Worm (Caenorhabditis elegans): ENCODE measurements around the gene C25F9.9.
A peak's percentile ranks its signal among the peaks of the same experiment; 100 is the strongest.
"Not testable (repeated sequence)": the region's sequence is repeated elsewhere in the genome, so short reads cannot be mapped to it uniquely, and the experiment has no call there.

C25F9.9 gene

ce11 chrV:19455650-19456049 lies 39.2 kb downstream of the C25F9.9 start, which contains the start of the genes Y43F8B.13 and Y43F8B.14:
Y43F8B.13 (plus strand) TSS chrV:19455950.
Y43F8B.14 (minus strand) TSS chrV:19455971.
- TF ChIP-seq ctbp-1 (GFP tag; IDR thresholded peaks at IDR 0.05) (no peak), ama-1 (optimal IDR thresholded peaks at IDR 0.05) (no peak), daf-16 (GFP tag; optimal IDR thresholded peaks at IDR 0.05) (no peak), daf-16 (tag; optimal IDR thresholded peaks at IDR 0.05) (peak; percentile 35), pqm-1 (tag; optimal IDR thresholded peaks at IDR 0.05) (peak; percentile 56)

- TF ChIP-seq unc-62 (GFP tag; optimal IDR thresholded peaks at IDR 0.05 in 1 of 2) (peak in 1 of 2 experiments; percentile 7), unc-62 (tag; optimal IDR thresholded peaks at IDR 0.05) (no peak), daf-16 (GFP tag; optimal IDR thresholded peaks at IDR 0.05) (no peak), daf-16 (tag; optimal IDR thresholded peaks at IDR 0.05) (peak; percentile 17), D1046.2 (GFP tag; IDR thresholded peaks at IDR 0.05) (no peak)
These were observed 40.7 kb downstream of the C25F9.9 start, which contains the start of gene Y43F8B.24 for ce11 chrV:19457120-19457519. Y43F8B.24 (plus strand) TSS chrV:19457420.

- peak; percentile 26; the same call in 1 of the 2 replicates for TF ChIP-seq tra-1 (GFP tag; IDR thresholded peaks at IDR 0.05)
- TF ChIP-seq daf-16 (GFP tag; optimal IDR thresholded peaks at IDR 0.05): not testable (repeated sequence)
- TF ChIP-seq daf-16 (tag; optimal IDR thresholded peaks at IDR 0.05): peak; percentile 31
- TF ChIP-seq php-3 (GFP tag; IDR thresholded peaks at IDR 0.05): peak; percentile 98
These were observed 43.1 kb downstream of the C25F9.9 start for ce11 chrV:19459501-19459900.

ce11 chrV:19462020-19462419 lies 45.6 kb downstream of the C25F9.9 start, which contains the start of gene Y43F8B.15:
Y43F8B.15 (minus strand) TSS chrV:19462120.
- TF ChIP-seq F49E8.2 (tag; optimal IDR thresholded peaks at IDR 0.05; ENCODE audit: borderline replicate concordance) (no peak), Y105C5A.15 (GFP tag; IDR thresholded peaks at IDR 0.05) (no peak), nhr-28 (tag; optimal IDR thresholded peaks at IDR 0.05) (no peak), dpl-1 (GFP tag; optimal IDR thresholded peaks at IDR 0.05) (no peak), T26A8.4 (GFP tag; IDR thresholded peaks at IDR 0.05) (no peak), nhr-25 (tag; optimal IDR thresholded peaks at IDR 0.05; ENCODE audit: borderline replicate concordance, insufficient read depth) (no peak), spr-3 (GFP tag; optimal IDR thresholded peaks at IDR 0.05) (no peak), vab-7 (GFP tag; IDR thresholded peaks at IDR 0.05) (no peak), ctbp-1 (GFP tag; IDR thresholded peaks at IDR 0.05) (no peak), unc-130 (GFP tag; optimal IDR thresholded peaks at IDR 0.05) (no peak), zfp-2 (tag; optimal IDR thresholded peaks at IDR 0.05) (no peak), fkh-10 (GFP tag; optimal IDR thresholded peaks at IDR 0.05) (no peak), nhr-41 (GFP tag; IDR thresholded peaks at IDR 0.05) (no peak), nhr-11 (tag; optimal IDR thresholded peaks at IDR 0.05) (no peak), mxl-2 (GFP tag; conservative IDR thresholded peaks at IDR 0.05) (no peak), skn-1 (tag; optimal IDR thresholded peaks at IDR 0.05) (no peak)

- TF ChIP-seq F49E8.2 (tag; optimal IDR thresholded peaks at IDR 0.05; ENCODE audit: borderline replicate concordance): no peak
- TF ChIP-seq daf-16 (GFP tag; optimal IDR thresholded peaks at IDR 0.05): no peak
- peak; percentile 2 for TF ChIP-seq daf-16 (tag; optimal IDR thresholded peaks at IDR 0.05)
- TF ChIP-seq zip-11 (GFP tag; IDR thresholded peaks at IDR 0.05): no peak
These were observed 46.2 kb downstream of the C25F9.9 start, which contains the start of gene Y43F8B.25 for ce11 chrV:19462612-19463011. Y43F8B.25 (plus strand) TSS chrV:19462912.

ce11 chrV:19467574-19467973 lies 51.2 kb downstream of the C25F9.9 start, which contains the start of gene Y43F8B.23:
Y43F8B.23 (minus strand) TSS chrV:19467648.
- no peak for TF ChIP-seq ceh-20 (GFP tag; IDR thresholded peaks at IDR 0.05)
- no peak for TF ChIP-seq nhr-48 (tag; optimal IDR thresholded peaks at IDR 0.05)
- no peak for TF ChIP-seq daf-16 (GFP tag; optimal IDR thresholded peaks at IDR 0.05)
- peak; percentile 11 for TF ChIP-seq daf-16 (tag; optimal IDR thresholded peaks at IDR 0.05)
- TF ChIP-seq nhr-111 (GFP tag; optimal IDR thresholded peaks at IDR 0.05): no peak
- peak; percentile 61 for TF ChIP-seq dve-1 (tag; optimal IDR thresholded peaks at IDR 0.05; ENCODE audit: insufficient read depth)
- TF ChIP-seq arid-1 (GFP tag; conservative IDR thresholded peaks at IDR 0.05): no peak
- peak; percentile 11 for TF ChIP-seq T20F7.1 (GFP tag; optimal IDR thresholded peaks at IDR 0.05)
- TF ChIP-seq nhr-28 (tag; optimal IDR thresholded peaks at IDR 0.05): peak; percentile 91
- TF ChIP-seq nhr-42 (GFP tag; IDR thresholded peaks at IDR 0.05): no peak
- TF ChIP-seq lim-7 (GFP tag; IDR thresholded peaks at IDR 0.05): no peak
- TF ChIP-seq spr-3 (GFP tag; optimal IDR thresholded peaks at IDR 0.05): no peak
- TF ChIP-seq vab-7 (GFP tag; IDR thresholded peaks at IDR 0.05): no peak
- no peak for TF ChIP-seq hif-1 (tag; optimal IDR thresholded peaks at IDR 0.05)
- no peak for TF ChIP-seq ama-1 (optimal IDR thresholded peaks at IDR 0.05)
- TF ChIP-seq ZK546.5 (tag; optimal IDR thresholded peaks at IDR 0.05): no peak
- TF ChIP-seq D1046.2 (GFP tag; IDR thresholded peaks at IDR 0.05): no peak
- TF ChIP-seq hlh-11 (tag; optimal IDR thresholded peaks at IDR 0.05): peak; percentile 24
- no peak for TF ChIP-seq duxl-1 (tag; optimal IDR thresholded peaks at IDR 0.05; ENCODE audit: poor library complexity)
- TF ChIP-seq aly-2 (tag; optimal IDR thresholded peaks at IDR 0.05): no peak
- TF ChIP-seq F49E8.2 (tag; optimal IDR thresholded peaks at IDR 0.05; ENCODE audit: borderline replicate concordance): no peak
- TF ChIP-seq unc-39 (tag; optimal IDR thresholded peaks at IDR 0.05): no peak
- TF ChIP-seq pqm-1 (tag; optimal IDR thresholded peaks at IDR 0.05): peak; percentile 92
